Worm (Caenorhabditis elegans): ENCODE data around the gene C05E11.7.

The C05E11.7 gene

ce11 chrX:4567110-4567509 lies 18.4 kb downstream of the C05E11.7 start:
- no peak for TF ChIP-seq unc-39 (tag; optimal IDR thresholded peaks at IDR 0.05)
- no peak for TF ChIP-seq nhr-28 (tag; optimal IDR thresholded peaks at IDR 0.05)
- TF ChIP-seq tbx-8 (GFP tag; optimal IDR thresholded peaks at IDR 0.05): no peak
- TF ChIP-seq zip-8 (tag; optimal IDR thresholded peaks at IDR 0.05): no peak
- TF ChIP-seq ceh-83 (GFP tag; optimal IDR thresholded peaks at IDR 0.05): no peak
- TF ChIP-seq elt-1 (tag; optimal IDR thresholded peaks at IDR 0.05; ENCODE audit: borderline replicate concordance, insufficient read depth): no peak
- no peak for TF ChIP-seq cnd-1 (tag; optimal IDR thresholded peaks at IDR 0.05)
- TF ChIP-seq elt-3 (tag; optimal IDR thresholded peaks at IDR 0.05): no peak
- TF ChIP-seq lsy-2 (tag; optimal IDR thresholded peaks at IDR 0.05): no peak
- TF ChIP-seq drap-1 (GFP tag; optimal IDR thresholded peaks at IDR 0.05): no peak
- no peak for TF ChIP-seq hlh-1 (tag; optimal IDR thresholded peaks at IDR 0.05)
- no peak for TF ChIP-seq sptf-1 (tag; optimal IDR thresholded peaks at IDR 0.05)
- TF ChIP-seq snpc-4 (tag; optimal IDR thresholded peaks at IDR 0.05): no peak
- no peak for TF ChIP-seq unc-120 (tag; optimal IDR thresholded peaks at IDR 0.05; ENCODE audit: poor library complexity, severe bottlenecking)

DNA sequence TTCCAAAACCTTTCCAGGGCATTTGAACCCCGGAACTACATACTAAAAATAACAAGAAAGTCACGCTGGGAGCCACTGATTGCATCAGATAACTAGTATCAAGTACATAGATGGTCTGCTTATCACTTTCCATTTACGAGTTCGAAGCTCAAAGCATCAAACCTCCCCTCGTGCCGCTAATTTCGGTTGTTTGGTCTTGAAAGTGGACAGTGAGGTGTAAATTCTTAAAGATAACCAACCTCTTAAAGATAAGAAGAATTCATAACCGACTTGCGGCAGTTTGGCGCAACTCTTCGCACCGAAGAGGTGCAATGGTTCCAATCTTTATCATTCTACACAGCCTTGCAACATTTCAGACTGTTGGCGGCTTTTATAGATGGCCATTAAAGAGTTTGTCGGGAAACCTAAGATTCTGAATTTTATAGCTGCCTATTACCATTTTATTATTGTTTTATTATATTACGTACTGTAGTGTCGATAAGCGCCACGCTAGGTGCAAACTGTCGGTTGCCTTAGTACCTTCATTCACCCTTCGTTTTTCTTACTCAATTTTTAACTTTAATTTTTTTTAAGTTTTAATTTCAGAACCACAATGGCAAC lies 20.7 kb downstream of the C05E11.7 start, which contains the start of gene amt-4:
Gene amt-4, plus strand, starts transcription at position 586 of the 600 bp plus-strand sequence.
- no peak for TF ChIP-seq nhr-237 (tag; optimal IDR thresholded peaks at IDR 0.05)
- no peak for TF ChIP-seq pha-4 (tag; optimal IDR thresholded peaks at IDR 0.05)
- no peak for TF ChIP-seq sptf-1 (tag; optimal IDR thresholded peaks at IDR 0.05)
- TF ChIP-seq nhr-12 (tag; optimal IDR thresholded peaks at IDR 0.05): no peak
- TF ChIP-seq hlh-1 (tag; optimal IDR thresholded peaks at IDR 0.05): no peak
- TF ChIP-seq ces-1 (GFP tag; optimal IDR thresholded peaks at IDR 0.05): no peak
- no peak for TF ChIP-seq ceh-43 (GFP tag; optimal IDR thresholded peaks at IDR 0.05)
- TF ChIP-seq unc-62 (GFP tag; optimal IDR thresholded peaks at IDR 0.05): no peak
- TF ChIP-seq nhr-76 (tag; optimal IDR thresholded peaks at IDR 0.05): no peak

DNA sequence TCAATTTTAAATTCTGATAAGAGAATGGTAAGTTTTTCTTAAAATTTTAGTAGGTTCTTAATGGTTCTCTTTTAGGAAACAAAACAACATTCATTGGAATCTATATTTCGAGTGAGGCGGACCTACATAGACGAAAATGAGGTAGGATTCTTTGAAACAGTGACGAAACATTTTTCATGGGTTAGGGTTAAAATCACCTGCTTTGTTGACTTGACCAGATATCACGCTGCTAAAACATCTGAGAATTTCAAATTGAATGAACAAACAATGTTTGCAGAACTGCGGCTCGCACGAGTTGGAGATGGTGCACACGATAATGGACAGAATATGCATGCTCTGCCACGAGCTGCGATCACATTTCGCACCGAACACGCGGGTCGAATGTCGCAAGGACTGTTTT lies 23.2 kb downstream of the C05E11.7 start:
- TF ChIP-seq cnd-1 (tag; optimal IDR thresholded peaks at IDR 0.05) (no peak), bed-3 (GFP tag; optimal IDR thresholded peaks at IDR 0.05) (no peak), lsy-2 (tag; optimal IDR thresholded peaks at IDR 0.05) (no peak), unc-120 (tag; optimal IDR thresholded peaks at IDR 0.05; ENCODE audit: poor library complexity, severe bottlenecking) (no peak)

DNA sequence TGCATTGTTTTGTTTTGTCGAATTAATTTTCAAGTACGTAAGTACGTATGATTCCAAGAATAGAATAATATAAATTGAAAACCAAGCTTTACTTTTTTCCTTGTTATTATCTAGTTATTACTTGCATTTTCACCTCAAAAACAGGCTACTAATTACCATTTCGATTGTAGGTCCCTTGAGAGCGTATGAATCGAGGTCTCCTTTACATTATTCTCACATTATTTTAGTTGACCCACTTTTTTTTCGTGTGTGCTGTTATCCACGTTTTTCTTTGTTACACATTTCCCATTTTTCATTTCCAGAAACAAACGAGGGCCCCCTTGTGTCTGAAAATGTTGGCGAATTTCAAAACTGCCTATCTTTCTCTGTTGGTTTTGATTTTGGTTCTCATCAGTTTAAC lies 23.6 kb downstream of the C05E11.7 start, which contains the start of gene C05E11.6:
Gene C05E11.6, plus strand, starts transcription at position 301 of the 400 bp plus-strand sequence.
- TF ChIP-seq sem-2 (GFP tag; optimal IDR thresholded peaks at IDR 0.05) (no peak), elt-1 (tag; optimal IDR thresholded peaks at IDR 0.05; ENCODE audit: borderline replicate concordance, insufficient read depth) (no peak)

DNA sequence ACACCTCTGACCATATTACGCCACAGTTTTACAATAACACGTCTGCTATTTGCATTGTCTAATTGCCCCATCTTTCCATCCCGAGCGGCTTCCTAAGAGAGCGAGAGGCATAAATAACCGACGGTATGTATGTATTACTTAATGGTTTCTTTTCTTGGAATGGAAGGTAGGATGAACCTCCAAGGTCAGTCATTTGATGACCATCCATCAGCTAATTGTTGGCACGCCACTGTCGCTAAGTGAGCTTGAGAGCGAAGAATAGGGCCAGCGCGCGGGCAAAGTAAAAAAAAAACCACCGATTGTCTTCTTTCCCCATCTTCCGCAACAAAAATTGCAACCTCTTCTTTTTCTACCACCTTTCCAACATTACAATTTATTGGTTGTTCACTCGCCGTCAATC lies 29.5 kb downstream of the C05E11.7 start:
- TF ChIP-seq ces-1 (GFP tag; optimal IDR thresholded peaks at IDR 0.05): no peak
- TF ChIP-seq ham-2 (GFP tag; optimal IDR thresholded peaks at IDR 0.05): peak; percentile 93
- no peak for TF ChIP-seq zip-8 (tag; optimal IDR thresholded peaks at IDR 0.05)
- TF ChIP-seq sptf-1 (tag; optimal IDR thresholded peaks at IDR 0.05): peak; percentile 15

ce11 chrX:4554385-4554784 lies 31.1 kb downstream of the C05E11.7 start, which contains the start of gene ham-2:
Gene ham-2, plus strand, starts transcription at chrX:4554685.
- no peak for TF ChIP-seq mls-2 (tag; optimal IDR thresholded peaks at IDR 0.05)
- no peak for TF ChIP-seq elt-1 (tag; optimal IDR thresholded peaks at IDR 0.05; ENCODE audit: borderline replicate concordance, insufficient read depth)

ce11 chrX:4553491-4553890 lies 32.0 kb downstream of the C05E11.7 start:
- no peak for TF ChIP-seq blmp-1 (tag; optimal IDR thresholded peaks at IDR 0.05)
- no peak for TF ChIP-seq cnd-1 (tag; optimal IDR thresholded peaks at IDR 0.05)
- TF ChIP-seq ceh-83 (GFP tag; optimal IDR thresholded peaks at IDR 0.05): no peak
- TF ChIP-seq lin-32 (GFP tag; optimal IDR thresholded peaks at IDR 0.05): no peak
- TF ChIP-seq lin-13 (tag; optimal IDR thresholded peaks at IDR 0.05): no peak
- TF ChIP-seq pha-4 (tag; optimal IDR thresholded peaks at IDR 0.05): no peak
- TF ChIP-seq mls-2 (tag; optimal IDR thresholded peaks at IDR 0.05): no peak
- no peak for TF ChIP-seq nhr-237 (tag; optimal IDR thresholded peaks at IDR 0.05)
- TF ChIP-seq ceh-39 (tag; optimal IDR thresholded peaks at IDR 0.05): no peak
- no peak for TF ChIP-seq zip-8 (tag; optimal IDR thresholded peaks at IDR 0.05)
- TF ChIP-seq sem-2 (GFP tag; optimal IDR thresholded peaks at IDR 0.05): no peak
